Worm (Caenorhabditis elegans): Measurements from ENCODE around the gene ins-9.

DNA sequence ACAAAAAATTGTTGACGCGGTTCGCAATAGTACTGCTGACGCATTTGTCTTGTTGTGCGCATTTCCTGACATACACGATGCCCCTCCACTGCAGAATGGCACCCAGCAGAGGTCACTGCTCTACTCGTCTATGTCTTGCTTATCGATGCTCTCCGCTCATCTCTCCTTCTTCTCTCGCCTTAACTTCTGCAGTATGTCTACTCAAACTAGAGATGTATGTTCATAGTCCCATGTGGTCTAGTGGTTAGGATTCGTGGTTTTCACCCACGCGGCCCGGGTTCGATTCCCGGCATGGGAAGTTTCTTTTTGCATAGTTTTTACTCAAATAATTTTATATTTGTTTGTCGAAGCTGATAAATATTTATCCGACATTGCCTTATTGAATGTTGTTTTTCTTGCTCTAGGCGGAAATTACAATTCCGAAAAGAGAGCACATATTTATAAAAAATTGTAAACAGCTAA lies 30.5 kb downstream of the ins-9 start, which contains the start of gene C28G1.2:
- TF ChIP-seq him-1 (tag; optimal IDR thresholded peaks at IDR 0.05) (peak; percentile 93), W03F9.2 (tag; optimal IDR thresholded peaks at IDR 0.05) (peak; percentile 50), dao-5 (tag; optimal IDR thresholded peaks at IDR 0.05) (peak; percentile 92)

Data from whole organism, L4/young adult.